Worm (Caenorhabditis elegans) whole organism, young adult: ENCODE measurements around the gene tbcb-1.

Experiments
- hsf-1 ChIP-seq: fragments of 200-800 bp; sonication (Bioruptor generic); IDR thresholded peaks from 2 replicates; pipeline ENCODE4 v1.3.6; 2022; ENCODE audit warnings: missing genetic modification reagents, missing genetic modification characterization, missing compliant biosample characterization
- madf-6 ChIP-seq: fragments of 200-800 bp; sonication (Bioruptor generic); IDR thresholded peaks from 2 replicates; pipeline ENCODE4 v1.3.6; 2022; ENCODE audit warnings: missing genetic modification reagents, missing genetic modification characterization, missing compliant biosample characterization

ce11 chrV:13611782-13612181, 19.9 kb downstream of the tbcb-1 start, which contains the start of gene spig-9:
- no peak for TF ChIP-seq hsf-1 (GFP tag; lab: Robert Waterston, UW)
- no peak for TF ChIP-seq madf-6 (GFP tag; lab: Robert Waterston, UW)
